Fruit fly (Drosophila melanogaster) whole organism, embryonic: ENCODE results near the gene CG8641.
A peak's percentile ranks its signal among the peaks of the same experiment; 100 is the strongest.

ENCODE experiments used
- ATbp ChIP-seq: fragments of 200-800 bp; sonication (Bioruptor generic); optimal IDR thresholded peaks from 2 replicates; lab custom pipeline; 2017; ENCODE audit warnings: missing biosample characterization, mild to moderate bottlenecking, missing genetic modification characterization, missing genetic modification reagents
- Blimp-1 ChIP-seq: fragments of 200-800 bp; sonication (Bioruptor generic); optimal IDR thresholded peaks from 3 replicates; lab custom pipeline; 2018; ENCODE audit warnings: missing biosample characterization, missing genetic modification characterization, mild to moderate bottlenecking, moderate library complexity, missing genetic modification reagents
- CG10543 ChIP-seq: fragments of 200-800 bp; sonication (Bioruptor generic); optimal IDR thresholded peaks from 3 replicates; lab custom pipeline; 2017; ENCODE audit warnings: missing biosample characterization, mild to moderate bottlenecking, missing genetic modification characterization, moderate library complexity
- CG11723 ChIP-seq: fragments of 200-800 bp; sonication (Bioruptor generic); optimal IDR thresholded peaks from 2 replicates; lab custom pipeline; 2017; ENCODE audit warnings: missing biosample characterization, mild to moderate bottlenecking, missing genetic modification characterization
- CG14667 ChIP-seq: fragments of 200-800 bp; sonication (Bioruptor generic); IDR thresholded peaks from 2 replicates; pipeline ENCODE4 v1.3.6; 2022; ENCODE audit warnings: missing biosample characterization, missing genetic modification characterization
- CG14860 ChIP-seq: fragments of 200-800 bp; sonication (Bioruptor generic); IDR thresholded peaks from 3 replicates; pipeline ENCODE4 v1.3.6; 2022; ENCODE audit warnings: missing biosample characterization, missing genetic modification characterization; ENCODE audit not compliant: partially characterized antibody
- CG17802 ChIP-seq: fragments of 200-800 bp; sonication (Bioruptor generic); optimal IDR thresholded peaks from 2 replicates; lab custom pipeline; 2018; ENCODE audit warnings: missing biosample characterization, mild to moderate bottlenecking, missing genetic modification characterization, moderate library complexity
- CG2712 ChIP-seq: fragments of 200-800 bp; optimal IDR thresholded peaks from 3 replicates; lab custom pipeline; 2019; ENCODE audit warnings: missing biosample characterization, mild to moderate bottlenecking, missing genetic modification characterization, moderate library complexity
- CG33557 ChIP-seq: fragments of 200-800 bp; sonication (Bioruptor generic); optimal IDR thresholded peaks from 2 replicates; lab custom pipeline; 2019; ENCODE audit warnings: missing biosample characterization, mild to moderate bottlenecking, missing genetic modification characterization, moderate library complexity
- CG3995 ChIP-seq: fragments of 200-800 bp; sonication (Bioruptor generic); optimal IDR thresholded peaks from 3 replicates; lab custom pipeline; 2016; ENCODE audit warnings: missing biosample characterization, missing genetic modification characterization
- CG4282 ChIP-seq: fragments of 200-800 bp; sonication (Bioruptor generic); optimal IDR thresholded peaks from 2 replicates; lab custom pipeline; 2016; ENCODE audit warnings: missing biosample characterization, missing genetic modification characterization
- CG7372 ChIP-seq: fragments of 200-800 bp; sonication (Bioruptor generic); IDR thresholded peaks from 2 replicates; pipeline ENCODE4 v1.3.6; 2022; ENCODE audit warnings: missing biosample characterization, missing genetic modification characterization
- CG7963 ChIP-seq: fragments of 200-800 bp; sonication (Bioruptor generic); IDR thresholded peaks from 3 replicates; pipeline ENCODE4 v1.3.6; 2022; ENCODE audit warnings: missing biosample characterization, missing genetic modification characterization; ENCODE audit not compliant: partially characterized antibody
- CTCF ChIP-seq: fragments of 200-800 bp; sonication (Bioruptor generic); optimal IDR thresholded peaks from 2 replicates; lab custom pipeline; 2017; ENCODE audit warnings: missing biosample characterization, mild to moderate bottlenecking, missing genetic modification characterization, moderate library complexity
- CrebB ChIP-seq: fragments of 200-800 bp; sonication (Bioruptor generic); optimal IDR thresholded peaks from 3 replicates; lab custom pipeline; 2018; ENCODE audit warnings: missing biosample characterization, mild to moderate bottlenecking, missing genetic modification characterization
- Dek ChIP-seq: fragments of 200-800 bp; sonication (Bioruptor generic); optimal IDR thresholded peaks from 3 replicates; lab custom pipeline; 2019; ENCODE audit warnings: missing biosample characterization, mild to moderate bottlenecking, missing genetic modification characterization, moderate library complexity
- Dfd ChIP-seq, 2 experiments: fragments of >200 bp; optimal IDR thresholded peaks; 2 replicates each; lab custom pipeline; 2017; ENCODE audit warnings: missing biosample characterization in 2 of 2, missing genetic modification characterization in 2 of 2
- Drgx ChIP-seq: fragments of 200-800 bp; sonication (Bioruptor generic); IDR thresholded peaks from 2 replicates; pipeline ENCODE4 v1.3.6; 2022; ENCODE audit warnings: missing biosample characterization, missing genetic modification characterization
- Elba2 ChIP-seq: fragments of 200-800 bp; sonication (Bioruptor generic); optimal IDR thresholded peaks from 3 replicates; lab custom pipeline; 2016; ENCODE audit warnings: missing biosample characterization, missing genetic modification characterization
- Fer1 ChIP-seq: fragments of 200-800 bp; sonication (Bioruptor generic); optimal IDR thresholded peaks from 2 replicates; lab custom pipeline; 2017; ENCODE audit warnings: missing biosample characterization, mild to moderate bottlenecking, missing genetic modification characterization
- Fer3 ChIP-seq: fragments of 200-800 bp; sonication (Bioruptor generic); optimal IDR thresholded peaks from 2 replicates; lab custom pipeline; 2018; ENCODE audit warnings: missing biosample characterization, mild to moderate bottlenecking, missing genetic modification characterization, moderate library complexity
- HmgZ ChIP-seq: fragments of 200-800 bp; sonication (Bioruptor generic); optimal IDR thresholded peaks from 2 replicates; lab custom pipeline; 2018; ENCODE audit warnings: missing biosample characterization, mild to moderate bottlenecking, missing genetic modification characterization
- Lim3 ChIP-seq: fragments of 200-800 bp; sonication (Bioruptor generic); IDR thresholded peaks from 2 replicates; pipeline ENCODE4 v1.3.6; 2022; ENCODE audit warnings: missing biosample characterization, missing genetic modification characterization
- Med ChIP-seq: fragments of 200-800 bp; sonication (Bioruptor generic); peaks from one replicate; lab custom pipeline; 2016; ENCODE audit warnings: missing biosample characterization, missing genetic modification characterization, mild to moderate bottlenecking, inconsistent platforms, moderate library complexity
- NFAT ChIP-seq: fragments of 200-800 bp; sonication (Bioruptor generic); IDR thresholded peaks from 2 replicates; pipeline ENCODE4 v1.3.6; 2022; ENCODE audit warnings: missing biosample characterization, missing genetic modification characterization
- Neu2 ChIP-seq: fragments of 200-800 bp; sonication (Bioruptor generic); optimal IDR thresholded peaks from 3 replicates; lab custom pipeline; 2016; ENCODE audit warnings: missing biosample characterization, missing genetic modification characterization, borderline replicate concordance
- Nf-YC ChIP-seq: fragments of 200-800 bp; optimal IDR thresholded peaks from 3 replicates; lab custom pipeline; 2019; ENCODE audit warnings: missing biosample characterization, mild to moderate bottlenecking, missing genetic modification characterization, moderate library complexity
- Pdp1 ChIP-seq, 2 experiments: fragments of 200-800 bp; sonication (Bioruptor generic); optimal IDR thresholded peaks; 3 replicates each; lab custom pipeline; 2016; ENCODE audit warnings: missing biosample characterization in 2 of 2, missing genetic modification characterization in 2 of 2, mild to moderate bottlenecking in 1 of 2, moderate library complexity in 1 of 2
- Rfx ChIP-seq: fragments of 200-800 bp; sonication (Bioruptor generic); IDR thresholded peaks from 2 replicates; pipeline ENCODE4 v1.3.6; 2022; ENCODE audit warnings: missing biosample characterization, missing genetic modification characterization
- Tbp ChIP-seq: fragments of >200 bp; optimal IDR thresholded peaks from 2 replicates; lab custom pipeline; 2018; ENCODE audit warnings: missing biosample characterization, missing genetic modification characterization
- al ChIP-seq: fragments of 200-800 bp; sonication (Bioruptor generic); IDR thresholded peaks from 2 replicates; pipeline ENCODE4 v1.3.6; 2022; ENCODE audit warnings: missing biosample characterization, missing genetic modification characterization
- ase ChIP-seq: fragments of 200-800 bp; sonication (Bioruptor generic); IDR thresholded peaks from 3 replicates; pipeline ENCODE4 v1.3.6; 2022; ENCODE audit warnings: missing biosample characterization, missing genetic modification characterization
- bab2 ChIP-seq: fragments of 200-800 bp; sonication (Bioruptor generic); optimal IDR thresholded peaks from 2 replicates; lab custom pipeline; 2016; ENCODE audit warnings: missing biosample characterization, missing genetic modification characterization
- cg ChIP-seq: fragments of 200-800 bp; sonication (Bioruptor generic); optimal IDR thresholded peaks from 3 replicates; lab custom pipeline; 2019; ENCODE audit warnings: missing biosample characterization, mild to moderate bottlenecking, missing genetic modification characterization, moderate library complexity
- corto ChIP-seq: fragments of 200-800 bp; sonication (Bioruptor generic); optimal IDR thresholded peaks from 2 replicates; lab custom pipeline; 2016; ENCODE audit warnings: missing biosample characterization, mild to moderate bottlenecking, missing genetic modification characterization, moderate library complexity
- dysf ChIP-seq: fragments of 200-800 bp; sonication (Bioruptor generic); IDR thresholded peaks from 3 replicates; pipeline ENCODE4 v1.3.6; 2022; ENCODE audit warnings: missing biosample characterization, missing genetic modification characterization
- emc ChIP-seq: fragments of 200-800 bp; sonication (Bioruptor generic); optimal IDR thresholded peaks from 2 replicates; lab custom pipeline; 2016; ENCODE audit warnings: missing biosample characterization, missing genetic modification characterization
- fd96Cb ChIP-seq: fragments of 200-800 bp; sonication (Bioruptor generic); optimal IDR thresholded peaks from 2 replicates; lab custom pipeline; 2018; ENCODE audit warnings: missing biosample characterization, mild to moderate bottlenecking, missing genetic modification characterization, moderate library complexity
- gt ChIP-seq: fragments of 200-800 bp; sonication (Bioruptor generic); IDR thresholded peaks from 2 replicates; pipeline ENCODE4 v1.3.6; 2022; ENCODE audit warnings: missing biosample characterization, missing genetic modification characterization
- ind ChIP-seq: fragments of 200-800 bp; sonication (Bioruptor generic); optimal IDR thresholded peaks from 3 replicates; lab custom pipeline; 2016; ENCODE audit warnings: missing biosample characterization, missing genetic modification characterization
- jumu ChIP-seq: fragments of 200-800 bp; sonication (Bioruptor generic); optimal IDR thresholded peaks from 3 replicates; lab custom pipeline; 2016; ENCODE audit warnings: missing biosample characterization, missing genetic modification characterization
- lmd ChIP-seq: fragments of 200-800 bp; sonication (Bioruptor generic); IDR thresholded peaks from 2 replicates; pipeline ENCODE4 v1.3.6; 2022; ENCODE audit warnings: missing biosample characterization, missing genetic modification characterization
- maf-S ChIP-seq: fragments of 200-800 bp; sonication (Bioruptor generic); optimal IDR thresholded peaks from 2 replicates; lab custom pipeline; 2016; ENCODE audit warnings: missing biosample characterization, missing genetic modification characterization
- p53 ChIP-seq: fragments of 200-800 bp; sonication (Bioruptor generic); optimal IDR thresholded peaks from 2 replicates; lab custom pipeline; 2016; ENCODE audit warnings: missing biosample characterization, missing genetic modification characterization
- prd ChIP-seq, 3 experiments: fragments of >200 bp in 2 of 3; fragments of 200-800 bp in 1 of 3; sonication (Bioruptor generic) in 1 of 3; optimal IDR thresholded peaks in 2 of 3; IDR thresholded peaks in 1 of 3; 2 replicates in 2 of 3; 3 replicates in 1 of 3; pipeline versions ENCODE4 v1.3.6 to Lab custom; 2017 to 2022; ENCODE audit warnings: missing biosample characterization in 1 of 3, missing genetic modification characterization in 1 of 3
- pum ChIP-seq: fragments of 200-800 bp; sonication (Bioruptor generic); optimal IDR thresholded peaks from 2 replicates; lab custom pipeline; 2016; ENCODE audit warnings: missing biosample characterization, missing genetic modification characterization
- pzg ChIP-seq: fragments of 200-800 bp; sonication (Bioruptor generic); optimal IDR thresholded peaks from 3 replicates; lab custom pipeline; 2018; ENCODE audit warnings: missing biosample characterization, mild to moderate bottlenecking, missing genetic modification characterization, moderate library complexity
- sens ChIP-seq: fragments of 200-800 bp; sonication (Bioruptor generic); peaks from one replicate; lab custom pipeline; 2016; ENCODE audit warnings: missing biosample characterization, missing genetic modification characterization
- slp2 ChIP-seq: fragments of 200-800 bp; sonication (Bioruptor generic); optimal IDR thresholded peaks from 2 replicates; lab custom pipeline; 2016; ENCODE audit warnings: missing biosample characterization, missing genetic modification characterization
- toy ChIP-seq: fragments of 200-800 bp; sonication (Bioruptor generic); IDR thresholded peaks from 2 replicates; pipeline ENCODE4 v1.3.6; 2022; ENCODE audit warnings: missing biosample characterization, missing genetic modification characterization
- unpg ChIP-seq: fragments of 200-800 bp; sonication (Bioruptor generic); optimal IDR thresholded peaks from 3 replicates; lab custom pipeline; 2018; ENCODE audit warnings: missing biosample characterization, mild to moderate bottlenecking, missing genetic modification characterization, moderate library complexity
- usp ChIP-seq: fragments of >200 bp; optimal IDR thresholded peaks from 2 replicates; lab custom pipeline; 2017; ENCODE audit warnings: missing biosample characterization, missing genetic modification characterization

Gene CG8641

dm6 chr3L:7087347-7087746 lies 10.1 kb upstream of the CG8641 start:
- no peak for TF ChIP-seq ind (GFP tag; lab: Kevin White, UChicago)
- TF ChIP-seq Blimp-1 (GFP tag; lab: Kevin White, UChicago) = peak; percentile 6
- no peak for TF ChIP-seq p53
- TF ChIP-seq emc (GFP tag; lab: Kevin White, UChicago) = no peak
- no peak for TF ChIP-seq Med (GFP tag; lab: Kevin White, UChicago)
- TF ChIP-seq CG14860 (GFP tag; lab: Robert Waterston, UW) = no peak
- TF ChIP-seq cg (GFP tag; lab: Kevin White, UChicago) = no peak
- TF ChIP-seq HmgZ (tag; lab: Kevin White, UChicago) = no peak
- TF ChIP-seq Dfd (GFP tag; optimal IDR thresholded peaks at IDR 0.05; lab: Kevin White, UChicago) = no peak
- no peak for TF ChIP-seq maf-S (GFP tag; lab: Kevin White, UChicago)
- TF ChIP-seq dysf = peak; percentile 62; the same call in 2 of the 3 replicates
- no peak for TF ChIP-seq Nf-YC (tag; lab: Kevin White, UChicago)
- TF ChIP-seq CG2712 (tag; lab: Kevin White, UChicago) = peak; percentile 18
- no peak for TF ChIP-seq Fer3
- no peak for TF ChIP-seq CG17802 (tag; lab: Kevin White, UChicago)
- TF ChIP-seq NFAT (GFP tag; lab: Robert Waterston, UW) = no peak
- TF ChIP-seq CrebB (tag; lab: Kevin White, UChicago) = no peak
- TF ChIP-seq Rfx (GFP tag; lab: Robert Waterston, UW) = no peak
- TF ChIP-seq gt (GFP tag; lab: Robert Waterston, UW) = no peak
- no peak for TF ChIP-seq corto (GFP tag; lab: Kevin White, UChicago)
- TF ChIP-seq Neu2 (GFP tag; lab: Kevin White, UChicago) = no peak
- TF ChIP-seq CG7372 (GFP tag; lab: Robert Waterston, UW) = 0 out of 2 replicates have a peak, but pooled peaks have one; percentile 37
- TF ChIP-seq slp2 (GFP tag; lab: Kevin White, UChicago) = no peak
- TF ChIP-seq ase (GFP tag; lab: Robert Waterston, UW) = no peak
- TF ChIP-seq Lim3 (GFP tag; lab: Robert Waterston, UW) = no peak
- no peak for TF ChIP-seq pum
- no peak for TF ChIP-seq CG11723 (GFP tag; lab: Kevin White, UChicago)
- TF ChIP-seq bab2 = no peak
- TF ChIP-seq Fer1 (GFP tag; lab: Kevin White, UChicago) = no peak
- TF ChIP-seq CG3995 = no peak
- no peak for TF ChIP-seq CG4282 (GFP tag; lab: Kevin White, UChicago)
- TF ChIP-seq Drgx (GFP tag; lab: Robert Waterston, UW) = no peak
- no peak for TF ChIP-seq CG7963 (GFP tag; lab: Robert Waterston, UW)
- no peak for TF ChIP-seq unpg (GFP tag; lab: Kevin White, UChicago)
- TF ChIP-seq CTCF = no peak
- no peak for TF ChIP-seq ATbp (GFP tag; lab: Kevin White, UChicago)
- no peak for TF ChIP-seq Tbp (GFP tag; lab: Kevin White, UChicago)
- TF ChIP-seq fd96Cb = peak; percentile 20
- no peak for TF ChIP-seq jumu (GFP tag; lab: Kevin White, UChicago)
- no peak for TF ChIP-seq prd (optimal IDR thresholded peaks at IDR 0.05; lab: Kevin White, UChicago)
- TF ChIP-seq prd (GFP tag; IDR thresholded peaks at IDR 0.05; lab: Robert Waterston, UW) = no peak; the same call in 2 of the 3 replicates
- TF ChIP-seq CG10543 = no peak
- peak; percentile 4 for TF ChIP-seq sens (GFP tag; lab: Kevin White, UChicago)
- TF ChIP-seq pzg (GFP tag; lab: Kevin White, UChicago) = no peak
- no peak; the same call in 1 of the 2 replicates for TF ChIP-seq CG14667 (GFP tag; lab: Robert Waterston, UW)
- no peak for TF ChIP-seq CG33557 (GFP tag; lab: Kevin White, UChicago)
- TF ChIP-seq Elba2 (GFP tag; lab: Kevin White, UChicago) = no peak
- no peak for TF ChIP-seq Dek (tag; lab: Kevin White, UChicago)
- no peak for TF ChIP-seq usp (GFP tag; lab: Kevin White, UChicago)
- no peak for TF ChIP-seq toy (GFP tag; lab: Robert Waterston, UW)
- no peak for TF ChIP-seq al (GFP tag; lab: Robert Waterston, UW)
- no peak for TF ChIP-seq Pdp1 (GFP tag; optimal IDR thresholded peaks at IDR 0.05; lab: Kevin White, UChicago)
- TF ChIP-seq lmd = peak; percentile 34; the same call in 1 of the 2 replicates
